Fruit fly (Drosophila melanogaster): ENCODE results near the gene Saf-B.

- TF ChIP-seq psq (optimal IDR thresholded peaks at IDR 0.05): no peak
- no peak for TF ChIP-seq EcR (GFP tag; optimal IDR thresholded peaks at IDR 0.05)
- TF ChIP-seq usp (GFP tag; optimal IDR thresholded peaks at IDR 0.05): no peak
- no peak for TF ChIP-seq pan (optimal IDR thresholded peaks at IDR 0.05)
- TF ChIP-seq CG8478 (optimal IDR thresholded peaks at IDR 0.05): no peak
These were observed 47.6 kb downstream of the Saf-B start, which contains the start of the genes Srg1 and Elal for dm6 chr3R:24864719-24865400.

Measured in whole organism.